In the genomic region with DNA sequence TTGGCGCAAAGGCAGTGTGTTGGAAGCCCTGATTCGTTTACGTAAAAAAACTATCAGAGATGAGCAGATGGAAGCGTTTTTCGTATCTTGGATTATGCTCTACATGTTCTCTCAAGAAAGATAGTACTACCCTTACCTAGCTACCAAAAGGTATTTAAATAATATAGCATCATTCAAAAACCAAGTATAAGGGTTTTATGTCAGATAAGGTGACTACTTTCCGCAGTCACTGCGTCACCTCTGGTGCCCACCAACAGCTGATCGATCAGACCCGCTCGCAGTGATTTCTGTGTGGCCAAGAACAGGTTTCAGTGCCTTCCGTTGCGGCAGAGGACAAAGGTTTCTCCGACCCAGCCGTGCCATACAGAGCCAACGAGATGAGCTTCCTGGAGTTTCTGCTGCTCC, we compare ENCODE assay signal across 5 fruit fly cellular contexts.
A peak's percentile ranks its signal among the peaks of the same experiment; 100 is the strongest.
TF ChIP-seq lines count a peak whose summit lies in the region.

Gene Eno, minus strand, starts transcription at position 30 of the 405 bp plus-strand sequence.
Gene CG31937, plus strand, starts transcription at position 281 of the 405 bp plus-strand sequence.

- no peak for TF ChIP-seq CTCF in whole organism, embryonic (GFP tag; optimal IDR thresholded peaks at IDR 0.05; lab: Kevin White, UChicago)

TF ChIP-seq in whole organism, adult, 20 proteins besides CTCF, POLR2A, EP300 and RAD21 (continues in another document):
- TF ChIP-seq CG7045 (GFP tag; optimal IDR thresholded peaks at IDR 0.05; lab: Kevin White, UChicago): peak; percentile 46
- peak; percentile 83 for TF ChIP-seq Crg-1 (GFP tag; optimal IDR thresholded peaks at IDR 0.05; lab: Kevin White, UChicago)
- TF ChIP-seq Clk (GFP tag; optimal IDR thresholded peaks at IDR 0.05; lab: Kevin White, UChicago): peak; percentile 34
- peak; percentile 23 for TF ChIP-seq pad (GFP tag; optimal IDR thresholded peaks at IDR 0.05; lab: Kevin White, UChicago)
- TF ChIP-seq CG1620 (GFP tag; optimal IDR thresholded peaks at IDR 0.05; lab: Kevin White, UChicago): peak; percentile 81
- TF ChIP-seq CG33017 (tag; optimal IDR thresholded peaks at IDR 0.05; lab: Kevin White, UChicago): peak; percentile 74
- TF ChIP-seq Mnt (GFP tag; optimal IDR thresholded peaks at IDR 0.05; lab: Kevin White, UChicago): peak; percentile 80
- peak; percentile 77 for TF ChIP-seq CG5204 (GFP tag; optimal IDR thresholded peaks at IDR 0.05; lab: Kevin White, UChicago)
- peak; percentile 30 for TF ChIP-seq CG14711 (tag; optimal IDR thresholded peaks at IDR 0.05; lab: Kevin White, UChicago)
- TF ChIP-seq tj (GFP tag; optimal IDR thresholded peaks at IDR 0.05; lab: Kevin White, UChicago): peak; percentile 35
- TF ChIP-seq bab1 (GFP tag; optimal IDR thresholded peaks at IDR 0.05; lab: Kevin White, UChicago): peak; percentile 77
- peak; percentile 81 for TF ChIP-seq CG7101 (tag; optimal IDR thresholded peaks at IDR 0.05; lab: Kevin White, UChicago)
- peak; percentile 59 for TF ChIP-seq Hr96 (GFP tag; optimal IDR thresholded peaks at IDR 0.05; lab: Kevin White, UChicago)
- no peak for TF ChIP-seq cnc (optimal IDR thresholded peaks at IDR 0.05; lab: Kevin White, UChicago)
- TF ChIP-seq ovo (GFP tag; optimal IDR thresholded peaks at IDR 0.05; lab: Kevin White, UChicago): no peak
- peak; percentile 72 for TF ChIP-seq CG11617 (GFP tag; optimal IDR thresholded peaks at IDR 0.05; lab: Kevin White, UChicago)
- TF ChIP-seq toe (GFP tag; optimal IDR thresholded peaks at IDR 0.05; lab: Kevin White, UChicago): peak; percentile 83

TF ChIP-seq in whole organism, embryonic, 481 proteins besides CTCF, POLR2A, EP300 and RAD21 (continues in another document):
- TF ChIP-seq zfh2 (GFP tag; optimal IDR thresholded peaks at IDR 0.05; lab: Kevin White, UChicago) (peak; percentile 58), Mrtf (GFP tag; IDR thresholded peaks at IDR 0.05; lab: Robert Waterston, UW) (no peak), CG32532 (GFP tag; IDR thresholded peaks at IDR 0.05; lab: Robert Waterston, UW) (peak; percentile 80), pho (GFP tag; optimal IDR thresholded peaks at IDR 0.05; lab: Kevin White, UChicago) (peak; percentile 37), CG12155 (GFP tag; optimal IDR thresholded peaks at IDR 0.05; lab: Kevin White, UChicago) (peak; percentile 32), hth (optimal IDR thresholded peaks at IDR 0.05; lab: Kevin White, UChicago) (no peak), gsb (GFP tag; IDR thresholded peaks at IDR 0.05; lab: Robert Waterston, UW) (no peak), CG6272 (GFP tag; IDR thresholded peaks at IDR 0.05; lab: Robert Waterston, UW) (peak; percentile 60), CG4820 (GFP tag; optimal IDR thresholded peaks at IDR 0.05; lab: Kevin White, UChicago) (peak; percentile 0), repo (GFP tag; optimal IDR thresholded peaks at IDR 0.05; lab: Kevin White, UChicago) (no peak), CG18011 (GFP tag; optimal IDR thresholded peaks at IDR 0.05; lab: Kevin White, UChicago) (peak; percentile 31), Nf-YA (GFP tag; IDR thresholded peaks at IDR 0.05; lab: Robert Waterston, UW) (no peak), bbx (GFP tag; IDR thresholded peaks at IDR 0.05; lab: Robert Waterston, UW; ENCODE audit: partially characterized antibody) (no peak), CrebB (tag; optimal IDR thresholded peaks at IDR 0.05; lab: Kevin White, UChicago) (peak; percentile 55), wdn (GFP tag; IDR thresholded peaks at IDR 0.05; lab: Robert Waterston, UW) (0 out of 2 replicates have a peak, but pooled peaks have one; percentile 46), HLH4C (GFP tag; IDR thresholded peaks at IDR 0.05; lab: Robert Waterston, UW; ENCODE audit: partially characterized antibody) (no peak), toy (GFP tag; IDR thresholded peaks at IDR 0.05; lab: Robert Waterston, UW) (no peak)

TF ChIP-seq in whole organism, prepupa, 60 proteins besides CTCF, POLR2A, EP300 and RAD21 (continues in another document):
- peak; percentile 9 for TF ChIP-seq CG6792 (GFP tag; optimal IDR thresholded peaks at IDR 0.05; lab: Kevin White, UChicago)
- TF ChIP-seq Ets96B (tag; optimal IDR thresholded peaks at IDR 0.05; lab: Kevin White, UChicago): peak; percentile 15
- peak; percentile 57 for TF ChIP-seq net (GFP tag; optimal IDR thresholded peaks at IDR 0.05; lab: Kevin White, UChicago)
- peak; percentile 15 for TF ChIP-seq dsx (GFP tag; optimal IDR thresholded peaks at IDR 0.05; lab: Kevin White, UChicago; ENCODE audit: poor library complexity, severe bottlenecking)
- TF ChIP-seq CG3919 (GFP tag; optimal IDR thresholded peaks at IDR 0.05; lab: Kevin White, UChicago): peak; percentile 51
- TF ChIP-seq Sox14 (GFP tag; optimal IDR thresholded peaks at IDR 0.05; lab: Kevin White, UChicago): peak; percentile 81
- peak; percentile 76 for TF ChIP-seq Eip78C (GFP tag; lab: Kevin White, UChicago)
- no peak for TF ChIP-seq CG8319 (GFP tag; optimal IDR thresholded peaks at IDR 0.05; lab: Kevin White, UChicago)
- TF ChIP-seq lz (GFP tag; optimal IDR thresholded peaks at IDR 0.05; lab: Kevin White, UChicago): peak; percentile 47
- TF ChIP-seq CG9139 (GFP tag; optimal IDR thresholded peaks at IDR 0.05; lab: Kevin White, UChicago): peak; percentile 14
- TF ChIP-seq acj6 (GFP tag; optimal IDR thresholded peaks at IDR 0.05; lab: Kevin White, UChicago): peak; percentile 44
- no peak for TF ChIP-seq fkh (GFP tag; optimal IDR thresholded peaks at IDR 0.05; lab: Kevin White, UChicago)
- TF ChIP-seq topi (GFP tag; optimal IDR thresholded peaks at IDR 0.05; lab: Kevin White, UChicago): peak; percentile 49
- peak; percentile 74 for TF ChIP-seq CG32006 (GFP tag; optimal IDR thresholded peaks at IDR 0.05; lab: Kevin White, UChicago)
- peak; percentile 56 for TF ChIP-seq CG6276 (GFP tag; optimal IDR thresholded peaks at IDR 0.05; lab: Kevin White, UChicago)
- peak; percentile 41 for TF ChIP-seq CG1621 (tag; optimal IDR thresholded peaks at IDR 0.05; lab: Kevin White, UChicago)
- no peak for TF ChIP-seq Blimp-1 (GFP tag; optimal IDR thresholded peaks at IDR 0.05; lab: Kevin White, UChicago)
- TF ChIP-seq Eip93F (GFP tag; optimal IDR thresholded peaks at IDR 0.05; lab: Kevin White, UChicago): no peak

TF ChIP-seq in whole organism, pupa, 21 proteins besides CTCF, POLR2A, EP300 and RAD21 (continues in another document):
- TF ChIP-seq Snoo (tag; optimal IDR thresholded peaks at IDR 0.05; lab: Kevin White, UChicago) (peak; percentile 56), gl (tag; optimal IDR thresholded peaks at IDR 0.05; lab: Kevin White, UChicago) (peak; percentile 18), CG12605 (GFP tag; IDR thresholded peaks at IDR 0.05; lab: Robert Waterston, UW) (no peak), Pif1B (GFP tag; optimal IDR thresholded peaks at IDR 0.05; lab: Kevin White, UChicago) (peak; percentile 31), D1 (tag; optimal IDR thresholded peaks at IDR 0.05; lab: Kevin White, UChicago) (no peak), CG17806 (tag; optimal IDR thresholded peaks at IDR 0.05; lab: Kevin White, UChicago) (no peak), Ets98B (GFP tag; IDR thresholded peaks at IDR 0.05; lab: Robert Waterston, UW) (peak; percentile 61), rn (GFP tag; IDR thresholded peaks at IDR 0.05; lab: Robert Waterston, UW) (no peak), CG34367 (tag; optimal IDR thresholded peaks at IDR 0.05; lab: Kevin White, UChicago) (no peak), CG13204 (GFP tag; optimal IDR thresholded peaks at IDR 0.05; lab: Kevin White, UChicago) (no peak), CG15710 (tag; optimal IDR thresholded peaks at IDR 0.05; lab: Kevin White, UChicago) (peak; percentile 59), CG14655 (GFP tag; optimal IDR thresholded peaks at IDR 0.05; lab: Kevin White, UChicago) (peak; percentile 55), CG8301 (tag; optimal IDR thresholded peaks at IDR 0.05; lab: Kevin White, UChicago) (peak; percentile 42), fd96Ca (GFP tag; IDR thresholded peaks at IDR 0.05; lab: Robert Waterston, UW) (peak; percentile 78), CG4496 (GFP tag; IDR thresholded peaks at IDR 0.05; lab: Robert Waterston, UW) (peak; percentile 37; the same call in 1 of the 3 replicates), CG32121 (GFP tag; IDR thresholded peaks at IDR 0.05; lab: Robert Waterston, UW) (peak; percentile 76), CG9948 (tag; optimal IDR thresholded peaks at IDR 0.05; lab: Kevin White, UChicago) (no peak), EcR (GFP tag; optimal IDR thresholded peaks at IDR 0.05; lab: Kevin White, UChicago) (no peak), CG8159 (tag; optimal IDR thresholded peaks at IDR 0.05; lab: Kevin White, UChicago) (peak; percentile 28), Pif1A (GFP tag; optimal IDR thresholded peaks at IDR 0.05; lab: Kevin White, UChicago) (peak; percentile 58)

TF ChIP-seq in whole organism, wandering third instar larva, 38 proteins besides CTCF, POLR2A, EP300 and RAD21 (continues in another document):
- no peak for TF ChIP-seq sage (GFP tag; optimal IDR thresholded peaks at IDR 0.05; lab: Kevin White, UChicago)
- TF ChIP-seq br (GFP tag; optimal IDR thresholded peaks at IDR 0.05; lab: Kevin White, UChicago): peak; percentile 74
- TF ChIP-seq Hnf4 (GFP tag; optimal IDR thresholded peaks at IDR 0.05; lab: Kevin White, UChicago): peak; percentile 68
- peak; percentile 63 for TF ChIP-seq Sp1 (GFP tag; optimal IDR thresholded peaks at IDR 0.05; lab: Kevin White, UChicago)
- TF ChIP-seq Hr83 (GFP tag; optimal IDR thresholded peaks at IDR 0.05; lab: Kevin White, UChicago; ENCODE audit: poor library complexity, severe bottlenecking): no peak
- peak; percentile 8 for TF ChIP-seq CG9705 (GFP tag; optimal IDR thresholded peaks at IDR 0.05; lab: Kevin White, UChicago)
- TF ChIP-seq tai (GFP tag; optimal IDR thresholded peaks at IDR 0.05; lab: Kevin White, UChicago): no peak
- TF ChIP-seq brk (GFP tag; optimal IDR thresholded peaks at IDR 0.05; lab: Kevin White, UChicago): no peak
- peak; percentile 79 for TF ChIP-seq woc (GFP tag; optimal IDR thresholded peaks at IDR 0.05; lab: Kevin White, UChicago)
- TF ChIP-seq Dif (GFP tag; optimal IDR thresholded peaks at IDR 0.05; lab: Kevin White, UChicago; ENCODE audit: partially characterized antibody): peak; percentile 11
- no peak for TF ChIP-seq dl (GFP tag; optimal IDR thresholded peaks at IDR 0.05; lab: Kevin White, UChicago; ENCODE audit: insufficient read depth in 1 of 2, partially characterized antibody in 2 of 2)
- TF ChIP-seq fru (GFP tag; optimal IDR thresholded peaks at IDR 0.05; lab: Kevin White, UChicago): peak; percentile 40
- TF ChIP-seq OdsH (GFP tag; optimal IDR thresholded peaks at IDR 0.05; lab: Kevin White, UChicago): peak; percentile 31
- TF ChIP-seq psq (GFP tag; optimal IDR thresholded peaks at IDR 0.05; lab: Kevin White, UChicago): peak; percentile 43
- no peak for TF ChIP-seq CrebA (GFP tag; optimal IDR thresholded peaks at IDR 0.05; lab: Kevin White, UChicago; ENCODE audit: borderline replicate concordance)
- TF ChIP-seq sv (GFP tag; optimal IDR thresholded peaks at IDR 0.05; lab: Kevin White, UChicago): peak; percentile 4
- TF ChIP-seq ey (GFP tag; optimal IDR thresholded peaks at IDR 0.05; lab: Kevin White, UChicago): peak; percentile 31
- TF ChIP-seq Rel (GFP tag; optimal IDR thresholded peaks at IDR 0.05; lab: Kevin White, UChicago): no peak
- peak; percentile 8 for TF ChIP-seq Rel (tag; optimal IDR thresholded peaks at IDR 0.05; lab: Kevin White, UChicago)
- TF ChIP-seq h (GFP tag; optimal IDR thresholded peaks at IDR 0.05; lab: Kevin White, UChicago): peak; percentile 47
- TF ChIP-seq dsf (GFP tag; optimal IDR thresholded peaks at IDR 0.05; lab: Kevin White, UChicago; ENCODE audit: borderline replicate concordance): no peak
